Worm (Caenorhabditis elegans): ENCODE measurements around the gene Y111B2A.2.

Gene Y111B2A.2

DNA sequence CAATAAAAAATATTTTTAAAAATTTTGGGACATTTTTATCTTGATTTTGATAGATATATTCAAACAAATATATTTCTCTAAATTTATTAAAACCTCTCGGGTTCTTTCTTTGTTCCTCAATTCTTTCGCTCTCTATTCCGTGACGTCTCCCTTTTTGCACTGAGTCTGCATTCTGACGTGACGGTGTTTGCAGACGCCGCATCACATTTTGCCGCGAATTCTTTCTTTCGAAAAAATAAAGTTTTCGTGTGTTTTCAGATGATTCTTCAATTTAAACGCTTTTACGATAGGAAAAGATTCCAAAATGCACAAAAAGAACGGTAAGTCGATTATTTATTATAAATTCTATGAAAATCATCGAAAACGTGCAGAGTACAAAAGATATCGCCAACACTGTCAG lies 32.1 kb downstream of the Y111B2A.2 start (continued):
- TF ChIP-seq hpl-2 (GFP tag; optimal IDR thresholded peaks at IDR 0.05) = no peak
- TF ChIP-seq aha-1 (tag; optimal IDR thresholded peaks at IDR 0.05) = no peak
- TF ChIP-seq fkh-10 (GFP tag; optimal IDR thresholded peaks at IDR 0.05) = no peak
- no peak for TF ChIP-seq hlh-4 (tag; optimal IDR thresholded peaks at IDR 0.05)
- no peak for TF ChIP-seq mdl-1 (tag; optimal IDR thresholded peaks at IDR 0.05)
- TF ChIP-seq C04F5.9 (tag; optimal IDR thresholded peaks at IDR 0.05) = peak; percentile 6
- no peak for TF ChIP-seq fos-1 (tag; optimal IDR thresholded peaks at IDR 0.05)
- TF ChIP-seq elt-3 (tag; optimal IDR thresholded peaks at IDR 0.05) = peak in 1 of 6 experiments; percentile 5
- peak; percentile 94 for TF ChIP-seq F16B12.6 (tag; optimal IDR thresholded peaks at IDR 0.05)
- no peak for TF ChIP-seq unc-130 (tag; optimal IDR thresholded peaks at IDR 0.05)
- no peak for TF ChIP-seq nhr-12 (tag; optimal IDR thresholded peaks at IDR 0.05)
- TF ChIP-seq mef-2 (tag; optimal IDR thresholded peaks at IDR 0.05) = no peak
- peak in 1 of 2 experiments; percentile 3 for TF ChIP-seq ztf-11 (tag; optimal IDR thresholded peaks at IDR 0.05)
- no peak for TF ChIP-seq efl-3 (GFP tag; optimal IDR thresholded peaks at IDR 0.05)
- no peak for TF ChIP-seq C16A3.4 (tag; optimal IDR thresholded peaks at IDR 0.05)
- no peak for TF ChIP-seq vab-15 (tag; optimal IDR thresholded peaks at IDR 0.05)
- peak; percentile 9 for TF ChIP-seq lin-39 (tag; optimal IDR thresholded peaks at IDR 0.05)
- TF ChIP-seq mep-1 (tag; optimal IDR thresholded peaks at IDR 0.05) = peak; percentile 73
- peak; percentile 78 to 90 for TF ChIP-seq lin-35 (GFP tag; optimal IDR thresholded peaks at IDR 0.05)
- no peak for TF ChIP-seq ces-1 (GFP tag; optimal IDR thresholded peaks at IDR 0.05)
- no peak for TF ChIP-seq sptf-1 (tag; optimal IDR thresholded peaks at IDR 0.05)

- TF ChIP-seq efl-3 (GFP tag; optimal IDR thresholded peaks at IDR 0.05) (no peak), nhr-85 (tag) (no peak), dpl-1 (GFP tag; optimal IDR thresholded peaks at IDR 0.05) (peak; percentile 36 to 63 (median 52)), efl-1 (optimal IDR thresholded peaks at IDR 0.05) (peak; percentile 62 to 77), efl-1 (GFP tag; optimal IDR thresholded peaks at IDR 0.05 in 1 of 2) (peak; percentile 72 to 98), lsy-2 (tag; optimal IDR thresholded peaks at IDR 0.05) (peak in 1 of 2 experiments; percentile 14), lin-35 (GFP tag; optimal IDR thresholded peaks at IDR 0.05) (peak; percentile 32 to 82), C16A3.4 (tag; optimal IDR thresholded peaks at IDR 0.05) (no peak), fos-1 (tag; optimal IDR thresholded peaks at IDR 0.05) (no peak), jun-1 (tag; optimal IDR thresholded peaks at IDR 0.05) (no peak)
Measured at ce11 chrIII:12533900-12534299, 38.0 kb downstream of the Y111B2A.2 start.

ce11 chrIII:12537239-12537845 lies 41.5 kb downstream of the Y111B2A.2 start:
- peak; percentile 14 for TF ChIP-seq aly-2 (tag; optimal IDR thresholded peaks at IDR 0.05)
- TF ChIP-seq vab-15 (tag; optimal IDR thresholded peaks at IDR 0.05) = no peak

- TF ChIP-seq dsc-1 (tag; optimal IDR thresholded peaks at IDR 0.05) (no peak), nhr-47 (tag; optimal IDR thresholded peaks at IDR 0.05) (no peak), vab-15 (tag; optimal IDR thresholded peaks at IDR 0.05) (no peak), xbp-1 (tag; optimal IDR thresholded peaks at IDR 0.05) (no peak), snpc-4 (tag; optimal IDR thresholded peaks at IDR 0.05) (no peak)
Measured at ce11 chrIII:12540411-12540810, 44.5 kb downstream of the Y111B2A.2 start.

- TF ChIP-seq nhr-90 (tag; optimal IDR thresholded peaks at IDR 0.05; ENCODE audit: poor library complexity) (no peak), tlp-1 (tag; optimal IDR thresholded peaks at IDR 0.05) (no peak), rnt-1 (tag; optimal IDR thresholded peaks at IDR 0.05) (no peak), lir-3 (tag; optimal IDR thresholded peaks at IDR 0.05; ENCODE audit: poor library complexity) (no peak), ztf-4 (tag; optimal IDR thresholded peaks at IDR 0.05) (no peak), Y116A8C.19 (tag; optimal IDR thresholded peaks at IDR 0.05; ENCODE audit: borderline replicate concordance) (no peak)
Measured at ce11 chrIII:12542656-12543055, 46.8 kb downstream of the Y111B2A.2 start.
